Worm (Caenorhabditis elegans) whole organism, late embryonic: Measurements from ENCODE around the gene spe-19.

ENCODE experiments used
- C08G9.2 ChIP-seq: sonication (generic microtip); optimal IDR thresholded peaks from 2 replicates; lab custom pipeline; 2016; ENCODE audit warnings: mild to moderate bottlenecking, missing genetic modification characterization, moderate library complexity, missing compliant biosample characterization
- K02D7.2 ChIP-seq: sonication (generic microtip); optimal IDR thresholded peaks from 2 replicates; lab custom pipeline; 2017; ENCODE audit warnings: mild to moderate bottlenecking, missing genetic modification characterization, missing compliant biosample characterization
- elt-2 ChIP-seq: sonication (generic microtip); optimal IDR thresholded peaks from 2 replicates; lab custom pipeline; 2016; ENCODE audit warnings: missing genetic modification reagents, missing genetic modification characterization, missing compliant biosample characterization
- ets-4 ChIP-seq: sonication (generic microtip); optimal IDR thresholded peaks from 2 replicates; lab custom pipeline; 2016; ENCODE audit warnings: missing genetic modification characterization, missing compliant biosample characterization
- fkh-10 ChIP-seq: fragments of 150-350 bp; optimal IDR thresholded peaks from 2 replicates; lab custom pipeline; 2014; ENCODE audit warnings: missing biosample characterization, missing genetic modification reagents, missing genetic modification characterization
- hlh-8 ChIP-seq: sonication (generic microtip); optimal IDR thresholded peaks from 2 replicates; lab custom pipeline; 2016; ENCODE audit warnings: missing genotype, missing genetic modification characterization, missing compliant biosample characterization
- nhr-11 ChIP-seq: fragments of 150-350 bp; optimal IDR thresholded peaks from 2 replicates; lab custom pipeline; 2014; ENCODE audit warnings: missing biosample characterization, missing genetic modification characterization
- pag-3 ChIP-seq: sonication (generic microtip); optimal IDR thresholded peaks from 2 replicates; lab custom pipeline; 2016; ENCODE audit warnings: missing compliant biosample characterization, missing genetic modification characterization, borderline replicate concordance
- pax-1 ChIP-seq: fragments of 150-350 bp; optimal IDR thresholded peaks from 2 replicates; lab custom pipeline; 2014; ENCODE audit warnings: missing biosample characterization, missing genetic modification characterization
- sdc-2 ChIP-seq: sonication (generic microtip); optimal IDR thresholded peaks from 2 replicates; lab custom pipeline; 2016; ENCODE audit warnings: missing genotype, missing genetic modification characterization, missing compliant biosample characterization

DNA sequence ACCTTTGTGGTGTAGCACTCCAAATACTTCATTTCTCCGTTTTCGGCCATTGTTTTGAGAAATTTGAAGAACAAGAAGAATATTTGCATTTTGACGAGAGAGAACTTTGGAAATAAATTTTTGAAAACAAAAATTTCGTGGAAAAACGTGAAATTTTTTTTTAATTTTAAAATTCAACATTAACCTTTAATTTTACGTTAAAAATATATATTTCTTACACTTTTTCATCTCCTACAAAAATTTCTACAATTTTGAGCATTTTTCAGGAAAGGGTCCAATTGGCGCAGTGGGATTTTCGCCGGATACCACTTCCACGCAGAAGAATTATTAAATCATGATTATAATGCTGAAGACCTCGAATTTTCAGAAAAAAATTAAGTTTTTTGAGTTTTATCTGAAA is at the start of gene spe-19:
- TF ChIP-seq elt-2 (tag; lab: Kevin White, UChicago) (no peak), ets-4 (no peak), fkh-10 (GFP tag; lab: Kevin White, UChicago) (no peak), K02D7.2 (no peak), sdc-2 (no peak), hlh-8 (tag; lab: Kevin White, UChicago) (no peak), nhr-11 (tag; lab: Kevin White, UChicago) (no peak), C08G9.2 (no peak), pag-3 (no peak), pax-1 (tag; lab: Kevin White, UChicago) (no peak)
